Worm (Caenorhabditis elegans) whole organism, L1 larva: ENCODE data around the gene F21C10.1.

Experiments
- fkh-10 ChIP-seq: sonication (generic microtip); optimal IDR thresholded peaks from 2 replicates; lab custom pipeline; 2017; ENCODE audit warnings: missing biosample characterization, missing genetic modification reagents, missing genetic modification characterization
- grh-1 ChIP-seq: fragments of 200-800 bp; sonication (Bioruptor generic); IDR thresholded peaks from 2 replicates; pipeline ENCODE4 v1.3.6; 2022; ENCODE audit warnings: missing genetic modification reagents, missing genetic modification characterization, missing compliant biosample characterization
- nhr-237 ChIP-seq: fragments of 150-350 bp; optimal IDR thresholded peaks from 2 replicates; lab custom pipeline; 2014; ENCODE audit warnings: missing biosample characterization, missing genetic modification characterization
- pag-3 ChIP-seq: sonication (generic microtip); optimal IDR thresholded peaks from 2 replicates; lab custom pipeline; 2017; ENCODE audit warnings: missing genetic modification characterization, mild to moderate bottlenecking, missing compliant biosample characterization, antibody characterized with exemption, borderline replicate concordance; ENCODE audit not compliant: insufficient read depth
- ztf-4 ChIP-seq: fragments of 150-350 bp; optimal IDR thresholded peaks from 2 replicates; lab custom pipeline; 2014; ENCODE audit warnings: missing biosample characterization, missing genetic modification characterization

ce11 chrV:9123186-9123585 lies 9.0 kb upstream of the F21C10.1 start, which contains the start of gene F21C10.11:
- TF ChIP-seq fkh-10 = no peak
- no peak for TF ChIP-seq ztf-4 (tag; lab: Kevin White, UChicago)
- TF ChIP-seq grh-1 (GFP tag; lab: Robert Waterston, UW) = no peak
- no peak for TF ChIP-seq pag-3
- TF ChIP-seq nhr-237 (tag; lab: Kevin White, UChicago) = no peak
